Fruit fly (Drosophila melanogaster) whole organism, adult: Measurements from ENCODE around the gene CG16734.

Experiments used
- CG33017 ChIP-seq: fragments of 200-800 bp; sonication (Bioruptor generic); optimal IDR thresholded peaks from 2 replicates; lab custom pipeline; 2018; ENCODE audit warnings: missing biosample characterization, mild to moderate bottlenecking, missing genetic modification characterization, moderate library complexity
- cic ChIP-seq: fragments of 200-800 bp; sonication (Bioruptor generic); optimal IDR thresholded peaks from 2 replicates; lab custom pipeline; 2017; ENCODE audit warnings: missing biosample characterization, mild to moderate bottlenecking, missing genetic modification characterization, moderate library complexity
- kay ChIP-seq: fragments of 200-800 bp; sonication (Bioruptor generic); peaks from one replicate; lab custom pipeline; 2016; ENCODE audit warnings: missing biosample characterization, missing genetic modification characterization, borderline replicate concordance

DNA sequence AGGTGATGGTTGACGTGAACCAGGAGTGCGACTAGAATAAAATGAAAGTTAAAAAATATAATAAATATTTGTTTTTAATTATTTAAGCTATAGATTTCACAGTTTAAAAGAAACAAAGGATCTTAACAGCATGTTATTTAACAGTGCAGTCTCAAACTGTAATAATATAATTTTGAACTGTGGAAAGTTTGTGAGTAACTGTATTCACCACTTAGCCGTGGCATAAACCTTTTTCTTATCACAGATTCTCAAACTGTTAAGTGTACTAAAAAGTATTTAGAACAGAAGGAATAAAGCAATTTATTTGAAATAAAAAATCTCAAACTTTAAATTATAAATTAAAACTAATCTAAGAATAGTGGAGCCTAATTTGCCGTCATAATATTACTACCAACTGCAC, 40.6 kb upstream of the CG16734 start:
- TF ChIP-seq cic (GFP tag; lab: Kevin White, UChicago) (no peak), kay (no peak), CG33017 (tag; lab: Kevin White, UChicago) (no peak)
